Fruit fly (Drosophila melanogaster) whole organism, embryonic: Measurements from ENCODE around the gene cic.

Experiments used
- CG2129 ChIP-seq: fragments of 200-800 bp; sonication (Bioruptor generic); IDR thresholded peaks from 2 replicates; pipeline ENCODE4 v1.3.6; 2022; ENCODE audit warnings: missing biosample characterization, missing genetic modification characterization; ENCODE audit not compliant: partially characterized antibody
- CG33213 ChIP-seq: fragments of 200-800 bp; sonication (Bioruptor generic); optimal IDR thresholded peaks from 3 replicates; lab custom pipeline; 2016; ENCODE audit warnings: missing biosample characterization, missing genetic modification characterization
- CG43689 ChIP-seq: fragments of 200-800 bp; sonication (Bioruptor generic); IDR thresholded peaks from 2 replicates; pipeline ENCODE4 v1.3.6; 2022; ENCODE audit warnings: missing biosample characterization, missing genetic modification characterization
- CG6854 ChIP-seq: fragments of 200-800 bp; sonication (Bioruptor generic); optimal IDR thresholded peaks from 3 replicates; lab custom pipeline; 2017; ENCODE audit warnings: missing biosample characterization, mild to moderate bottlenecking, missing genetic modification characterization
- CG8388 ChIP-seq: fragments of 200-800 bp; sonication (Bioruptor generic); optimal IDR thresholded peaks from 2 replicates; lab custom pipeline; 2019; ENCODE audit warnings: missing biosample characterization, mild to moderate bottlenecking, missing genetic modification characterization, moderate library complexity
- Dfd ChIP-seq, 2 experiments: fragments of >200 bp; optimal IDR thresholded peaks; 2 replicates each; lab custom pipeline; 2017; ENCODE audit warnings: missing biosample characterization in 2 of 2, missing genetic modification characterization in 2 of 2
- Jarid2 ChIP-seq: fragments of 200-800 bp; sonication (Bioruptor generic); optimal IDR thresholded peaks from 3 replicates; lab custom pipeline; 2017; ENCODE audit warnings: mild to moderate bottlenecking, missing biosample characterization, missing genetic modification reagents, missing genetic modification characterization
- Scr ChIP-seq: fragments of 200-800 bp; sonication (Bioruptor generic); IDR thresholded peaks from 2 replicates; pipeline ENCODE4 v1.3.6; 2022; ENCODE audit warnings: missing biosample characterization, missing genetic modification characterization; ENCODE audit not compliant: partially characterized antibody
- az2 ChIP-seq: fragments of 200-800 bp; sonication (Bioruptor generic); optimal IDR thresholded peaks from 3 replicates; lab custom pipeline; 2016; ENCODE audit warnings: missing biosample characterization, missing genetic modification characterization
- bsh ChIP-seq, 2 experiments: fragments of 200-800 bp; sonication (Bioruptor generic); optimal IDR thresholded peaks; 2 replicates each; lab custom pipeline; 2017 to 2018; ENCODE audit warnings: mild to moderate bottlenecking in 2 of 2, missing biosample characterization in 2 of 2, missing genetic modification characterization in 2 of 2, moderate library complexity in 1 of 2
- en ChIP-seq: fragments of 200-800 bp; sonication (Bioruptor generic); optimal IDR thresholded peaks from 2 replicates; lab custom pipeline; 2016; ENCODE audit warnings: missing biosample characterization, missing genetic modification characterization
- fd96Cb ChIP-seq: fragments of 200-800 bp; sonication (Bioruptor generic); optimal IDR thresholded peaks from 2 replicates; lab custom pipeline; 2018; ENCODE audit warnings: missing biosample characterization, mild to moderate bottlenecking, missing genetic modification characterization, moderate library complexity
- shn ChIP-seq: fragments of 200-800 bp; sonication (Bioruptor generic); optimal IDR thresholded peaks from 3 replicates; lab custom pipeline; 2016; ENCODE audit warnings: missing biosample characterization, missing genetic modification characterization

dm6 chr3R:20305852-20306251 is 53.3 kb downstream of the cic start:
- TF ChIP-seq CG6854 (no peak), CG2129 (GFP tag; lab: Robert Waterston, UW) (no peak), shn (GFP tag; lab: Kevin White, UChicago) (no peak), fd96Cb (tag; lab: Kevin White, UChicago) (no peak), Scr (GFP tag; lab: Robert Waterston, UW) (no peak), Dfd (GFP tag; optimal IDR thresholded peaks at IDR 0.05; lab: Kevin White, UChicago) (no peak), bsh (GFP tag; optimal IDR thresholded peaks at IDR 0.05; lab: Kevin White, UChicago) (no peak), az2 (no peak), CG33213 (GFP tag; lab: Kevin White, UChicago) (no peak), en (GFP tag; lab: Kevin White, UChicago) (no peak), Jarid2 (GFP tag; lab: Kevin White, UChicago) (no peak), CG43689 (no peak), CG8388 (GFP tag; lab: Kevin White, UChicago) (no peak)
